Fruit fly (Drosophila melanogaster): ENCODE measurements around the gene LSm3.

DNA sequence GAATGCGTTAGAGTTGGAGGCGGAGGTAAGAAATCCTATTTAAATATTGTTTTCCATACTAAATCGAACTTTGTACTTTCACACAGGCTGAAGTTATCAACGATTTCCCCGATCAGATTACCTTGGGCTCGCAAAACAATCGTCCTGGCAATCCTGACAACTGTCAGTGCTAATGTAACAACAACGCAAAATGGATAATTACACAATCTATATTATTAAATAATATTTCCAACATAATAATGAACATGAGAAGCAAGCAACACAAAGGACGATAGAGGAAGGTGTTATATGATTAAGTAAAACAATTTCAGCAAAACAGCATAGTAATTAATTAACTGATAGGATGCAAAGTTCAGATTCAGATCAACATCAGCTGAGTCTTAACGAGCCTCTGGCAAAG, 1.5 kb upstream of the LSm3 start:
- TF ChIP-seq h (GFP tag; optimal IDR thresholded peaks at IDR 0.05) (no peak), fru (GFP tag; optimal IDR thresholded peaks at IDR 0.05) (no peak), psq (GFP tag; optimal IDR thresholded peaks at IDR 0.05) (no peak), N (GFP tag; optimal IDR thresholded peaks at IDR 0.05) (no peak)

Measured in whole organism, wandering third instar larva.